Worm (Caenorhabditis elegans) whole organism, late embryonic: ENCODE results near the gene C34B4.2.
A peak's percentile ranks its signal among the peaks of the same experiment; 100 is the strongest.

ENCODE experiments used
- C38D4.7 ChIP-seq: fragments of 200-800 bp; sonication (Bioruptor generic); optimal IDR thresholded peaks from 2 replicates; lab custom pipeline; 2018; ENCODE audit warnings: mild to moderate bottlenecking, missing genetic modification characterization, moderate library complexity, missing compliant biosample characterization
- F13H6.1 ChIP-seq: sonication (generic microtip); optimal IDR thresholded peaks from 2 replicates; lab custom pipeline; 2016; ENCODE audit warnings: missing genetic modification characterization, missing compliant biosample characterization
- K02D7.2 ChIP-seq: sonication (generic microtip); optimal IDR thresholded peaks from 2 replicates; lab custom pipeline; 2017; ENCODE audit warnings: mild to moderate bottlenecking, missing genetic modification characterization, missing compliant biosample characterization
- T23F11.4 ChIP-seq: fragments of 200-800 bp; sonication (Bioruptor generic); optimal IDR thresholded peaks from 2 replicates; lab custom pipeline; 2018; ENCODE audit warnings: mild to moderate bottlenecking, missing genetic modification characterization, missing compliant biosample characterization
- Y22D7AL.16 ChIP-seq: sonication (generic microtip); optimal IDR thresholded peaks from 2 replicates; lab custom pipeline; 2016; ENCODE audit warnings: missing genetic modification characterization, missing compliant biosample characterization
- ama-1 ChIP-seq: fragments of 150-350 bp; optimal IDR thresholded peaks from 2 replicates; lab custom pipeline; 2014
- ceh-18 ChIP-seq: sonication (generic microtip); optimal IDR thresholded peaks from 2 replicates; lab custom pipeline; 2016; ENCODE audit warnings: missing genetic modification characterization, missing compliant biosample characterization
- ceh-2 ChIP-seq: sonication (generic microtip); optimal IDR thresholded peaks from 2 replicates; lab custom pipeline; 2016; ENCODE audit warnings: missing genotype, missing genetic modification characterization, missing compliant biosample characterization
- ceh-30 ChIP-seq: fragments of 150-350 bp; optimal IDR thresholded peaks from 2 replicates; lab custom pipeline; 2014; ENCODE audit warnings: missing biosample characterization, missing genetic modification characterization
- ceh-48 ChIP-seq: sonication (generic microtip); optimal IDR thresholded peaks from 2 replicates; lab custom pipeline; 2016; ENCODE audit warnings: missing genetic modification characterization, inconsistent platforms, missing compliant biosample characterization
- ceh-6 ChIP-seq: fragments of 200-800 bp; sonication (Bioruptor generic); optimal IDR thresholded peaks from 2 replicates; lab custom pipeline; 2018; ENCODE audit warnings: mild to moderate bottlenecking, missing genetic modification characterization, missing compliant biosample characterization
- ceh-9 ChIP-seq: sonication (generic microtip); optimal IDR thresholded peaks from 2 replicates; lab custom pipeline; 2016; ENCODE audit warnings: mild to moderate bottlenecking, missing genetic modification characterization, inconsistent platforms, missing compliant biosample characterization
- elt-2 ChIP-seq: sonication (generic microtip); optimal IDR thresholded peaks from 2 replicates; lab custom pipeline; 2016; ENCODE audit warnings: missing genetic modification reagents, missing genetic modification characterization, missing compliant biosample characterization
- ets-4 ChIP-seq: sonication (generic microtip); optimal IDR thresholded peaks from 2 replicates; lab custom pipeline; 2016; ENCODE audit warnings: missing genetic modification characterization, missing compliant biosample characterization
- fkh-6 ChIP-seq: sonication (generic microtip); optimal IDR thresholded peaks from 2 replicates; lab custom pipeline; 2016; ENCODE audit warnings: missing genetic modification characterization, missing compliant biosample characterization
- hlh-13 ChIP-seq: fragments of 200-800 bp; sonication (Bioruptor generic); optimal IDR thresholded peaks from 2 replicates; lab custom pipeline; 2018; ENCODE audit warnings: mild to moderate bottlenecking, missing genetic modification characterization, missing compliant biosample characterization
- hlh-30 ChIP-seq: sonication (generic microtip); optimal IDR thresholded peaks from 2 replicates; lab custom pipeline; 2017; ENCODE audit warnings: antibody characterized with exemption, missing genetic modification characterization, missing compliant biosample characterization; ENCODE audit not compliant: insufficient read depth
- hlh-6 ChIP-seq: sonication (generic microtip); optimal IDR thresholded peaks from 2 replicates; lab custom pipeline; 2016; ENCODE audit warnings: missing genotype, missing genetic modification characterization, missing compliant biosample characterization
- lim-6 ChIP-seq: sonication (generic microtip); optimal IDR thresholded peaks from 2 replicates; lab custom pipeline; 2016; ENCODE audit warnings: missing genetic modification characterization, missing compliant biosample characterization
- lin-11 ChIP-seq: fragments of 200-800 bp; sonication (Bioruptor generic); optimal IDR thresholded peaks from 2 replicates; lab custom pipeline; 2018; ENCODE audit warnings: mild to moderate bottlenecking, missing genetic modification characterization, missing compliant biosample characterization
- odd-2 ChIP-seq: sonication (generic microtip); optimal IDR thresholded peaks from 2 replicates; lab custom pipeline; 2017; ENCODE audit warnings: antibody characterized with exemption, mild to moderate bottlenecking, missing genetic modification characterization, missing compliant biosample characterization
- pha-2 ChIP-seq: sonication (generic microtip); optimal IDR thresholded peaks from 2 replicates; lab custom pipeline; 2017; ENCODE audit warnings: mild to moderate bottlenecking, missing genetic modification characterization, missing compliant biosample characterization
- pha-4 ChIP-seq: fragments of 150-350 bp; optimal IDR thresholded peaks from 2 replicates; lab custom pipeline; 2018; ENCODE audit warnings: missing biosample characterization, missing genetic modification reagents, missing genetic modification characterization
- sox-2 ChIP-seq: fragments of 200-800 bp; sonication (Bioruptor generic); IDR thresholded peaks from 2 replicates; pipeline ENCODE4 v1.3.6; 2022; ENCODE audit warnings: missing genetic modification reagents, missing genetic modification characterization, missing compliant biosample characterization
- tbx-7 ChIP-seq: sonication (generic microtip); optimal IDR thresholded peaks from 2 replicates; lab custom pipeline; 2016; ENCODE audit warnings: missing genotype, missing genetic modification characterization, missing compliant biosample characterization
- unc-42 ChIP-seq: sonication (generic microtip); optimal IDR thresholded peaks from 2 replicates; lab custom pipeline; 2016; ENCODE audit warnings: missing genotype, missing genetic modification characterization, missing compliant biosample characterization
- unc-55 ChIP-seq: sonication (generic microtip); optimal IDR thresholded peaks from 2 replicates; lab custom pipeline; 2017; ENCODE audit warnings: missing biosample characterization, missing genetic modification reagents, missing genetic modification characterization
- unc-86 ChIP-seq: sonication (generic microtip); optimal IDR thresholded peaks from 2 replicates; lab custom pipeline; 2016; ENCODE audit warnings: missing genetic modification characterization, missing compliant biosample characterization
- ztf-16 ChIP-seq: sonication (generic microtip); optimal IDR thresholded peaks from 2 replicates; lab custom pipeline; 2017; ENCODE audit warnings: missing genetic modification characterization, missing compliant biosample characterization

C34B4.2 gene

ce11 chrV:13074148-13074547 lies 8.7 kb upstream of the C34B4.2 start:
- TF ChIP-seq unc-42 (tag; lab: Kevin White, UChicago) (peak; percentile 31), ceh-48 (no peak)

ce11 chrV:13075432-13075831 lies 7.4 kb upstream of the C34B4.2 start:
- TF ChIP-seq hlh-30 (tag; lab: Kevin White, UChicago) (no peak), ceh-6 (GFP tag; lab: Kevin White, UChicago) (no peak), fkh-6 (tag; lab: Kevin White, UChicago) (no peak), pha-4 (tag; lab: Kevin White, UChicago) (no peak), lin-11 (no peak), pha-2 (tag; lab: Kevin White, UChicago) (no peak), unc-42 (tag; lab: Kevin White, UChicago) (no peak), ama-1 (lab: Kevin White, UChicago) (no peak), hlh-13 (no peak), ztf-16 (tag; lab: Kevin White, UChicago) (no peak), sox-2 (GFP tag; lab: Robert Waterston, UW) (no peak), T23F11.4 (GFP tag; lab: Kevin White, UChicago) (no peak), lim-6 (tag; lab: Kevin White, UChicago) (no peak), ceh-9 (tag; lab: Kevin White, UChicago) (no peak), elt-2 (no peak)
- TF ChIP-seq, all 69 proteins: peak for 0

- TF ChIP-seq ets-4 (tag; lab: Kevin White, UChicago) (no peak), Y22D7AL.16 (tag; lab: Kevin White, UChicago) (no peak), ceh-6 (GFP tag; lab: Kevin White, UChicago) (no peak), pha-4 (tag; lab: Kevin White, UChicago) (no peak), K02D7.2 (tag; lab: Kevin White, UChicago) (no peak), ceh-30 (tag; lab: Kevin White, UChicago) (no peak), unc-86 (tag; lab: Kevin White, UChicago) (no peak), odd-2 (tag; lab: Kevin White, UChicago) (no peak)
Observed at ce11 chrV:13081197-13081747, 1.6 kb upstream of the C34B4.2 start.

ce11 chrV:13083751-13084672 lies 1.2 kb downstream of the C34B4.2 start:
- TF ChIP-seq elt-2 = no peak
- TF ChIP-seq ceh-9 (tag; lab: Kevin White, UChicago) = no peak
- no peak for TF ChIP-seq ceh-48
- TF ChIP-seq hlh-6 (tag; lab: Kevin White, UChicago) = no peak
- TF ChIP-seq ceh-2 (tag; lab: Kevin White, UChicago) = no peak
- no peak for TF ChIP-seq C38D4.7 (GFP tag; lab: Kevin White, UChicago)
- peak; percentile 54 for TF ChIP-seq ceh-18 (tag; lab: Kevin White, UChicago)
- TF ChIP-seq tbx-7 (tag; lab: Kevin White, UChicago) = no peak
- peak; percentile 31 for TF ChIP-seq unc-42 (tag; lab: Kevin White, UChicago)
- no peak for TF ChIP-seq unc-55 (GFP tag; lab: Kevin White, UChicago)
- TF ChIP-seq F13H6.1 (tag; lab: Kevin White, UChicago) = no peak

ce11 chrV:13085227-13085640 lies 2.4 kb downstream of the C34B4.2 start:
- peak; percentile 39 for TF ChIP-seq elt-2
- TF ChIP-seq ets-4 (tag; lab: Kevin White, UChicago) = no peak
